Fruit fly (Drosophila melanogaster) whole organism, embryonic: ENCODE results near the gene CG7530.
A peak's percentile ranks its signal among the peaks of the same experiment; 100 is the strongest.

Experiments used
- Aef1 ChIP-seq: fragments of 200-800 bp; sonication (Bioruptor generic); IDR thresholded peaks from 3 replicates; pipeline ENCODE4 v1.3.6; 2022; ENCODE audit warnings: missing biosample characterization, missing genetic modification characterization
- Awh ChIP-seq: fragments of 200-800 bp; sonication (Bioruptor generic); IDR thresholded peaks from 2 replicates; pipeline ENCODE4, ENCODE4 v1.3.6; 2022; ENCODE audit warnings: missing biosample characterization, missing genetic modification characterization
- B-H1 ChIP-seq: fragments of 200-800 bp; sonication (Bioruptor generic); IDR thresholded peaks from 3 replicates; pipeline ENCODE4 v1.3.6; 2022; ENCODE audit warnings: missing biosample characterization, missing genetic modification characterization
- BtbVII ChIP-seq: fragments of 200-800 bp; sonication (Bioruptor generic); optimal IDR thresholded peaks from 3 replicates; lab custom pipeline; 2017; ENCODE audit warnings: missing biosample characterization, mild to moderate bottlenecking, missing genetic modification characterization
- CG12071 ChIP-seq: fragments of 200-800 bp; sonication (Bioruptor generic); optimal IDR thresholded peaks from 3 replicates; lab custom pipeline; 2018; ENCODE audit warnings: missing biosample characterization, mild to moderate bottlenecking, missing genetic modification characterization
- CG13123 ChIP-seq: fragments of 200-800 bp; sonication (Bioruptor generic); optimal IDR thresholded peaks from 2 replicates; lab custom pipeline; 2016; ENCODE audit warnings: missing biosample characterization, missing genetic modification characterization
- CG14014 ChIP-seq: fragments of 200-800 bp; sonication (Bioruptor generic); IDR thresholded peaks from 2 replicates; pipeline ENCODE4 v1.3.6; 2022; ENCODE audit warnings: missing biosample characterization, missing genetic modification characterization
- CG1529 ChIP-seq: fragments of 200-800 bp; sonication (Bioruptor generic); optimal IDR thresholded peaks from 3 replicates; lab custom pipeline; 2018; ENCODE audit warnings: missing biosample characterization, missing genetic modification characterization
- CG16815 ChIP-seq: fragments of 200-800 bp; sonication (Bioruptor generic); optimal IDR thresholded peaks from 3 replicates; lab custom pipeline; 2017; ENCODE audit warnings: missing biosample characterization, mild to moderate bottlenecking, missing genetic modification characterization
- CG17186 ChIP-seq: fragments of 200-800 bp; sonication (Bioruptor generic); optimal IDR thresholded peaks from 3 replicates; lab custom pipeline; 2017; ENCODE audit warnings: missing biosample characterization, missing genetic modification reagents, missing genetic modification characterization
- CG2712 ChIP-seq: fragments of 200-800 bp; optimal IDR thresholded peaks from 3 replicates; lab custom pipeline; 2019; ENCODE audit warnings: missing biosample characterization, mild to moderate bottlenecking, missing genetic modification characterization, moderate library complexity
- CG31365 ChIP-seq: fragments of 200-800 bp; sonication (Bioruptor generic); optimal IDR thresholded peaks from 2 replicates; lab custom pipeline; 2018; ENCODE audit warnings: missing biosample characterization, mild to moderate bottlenecking, missing genetic modification characterization
- CG3838 ChIP-seq: fragments of 200-800 bp; sonication (Bioruptor generic); optimal IDR thresholded peaks from 3 replicates; lab custom pipeline; 2016; ENCODE audit warnings: missing biosample characterization, missing genetic modification characterization
- CG43689 ChIP-seq: fragments of 200-800 bp; sonication (Bioruptor generic); IDR thresholded peaks from 2 replicates; pipeline ENCODE4 v1.3.6; 2022; ENCODE audit warnings: missing biosample characterization, missing genetic modification characterization
- CG4707 ChIP-seq: fragments of 200-800 bp; sonication (Bioruptor generic); optimal IDR thresholded peaks from 2 replicates; lab custom pipeline; 2018; ENCODE audit warnings: missing biosample characterization, mild to moderate bottlenecking, missing genetic modification characterization, moderate library complexity
- CG4820 ChIP-seq: fragments of 200-800 bp; sonication (Bioruptor generic); optimal IDR thresholded peaks from 3 replicates; lab custom pipeline; 2016; ENCODE audit warnings: missing biosample characterization, missing genetic modification characterization
- CG5180 ChIP-seq: fragments of 200-800 bp; sonication (Bioruptor generic); optimal IDR thresholded peaks from 3 replicates; lab custom pipeline; 2017; ENCODE audit warnings: missing biosample characterization, missing genetic modification characterization, mild to moderate bottlenecking, moderate library complexity, missing genetic modification reagents
- CG8478 ChIP-seq: fragments of >200 bp; optimal IDR thresholded peaks from 2 replicates; lab custom pipeline; 2018
- Camta ChIP-seq: fragments of 200-800 bp; sonication (Bioruptor generic); optimal IDR thresholded peaks from 2 replicates; lab custom pipeline; 2016; ENCODE audit warnings: missing biosample characterization, missing genetic modification characterization
- Dek ChIP-seq: fragments of 200-800 bp; sonication (Bioruptor generic); optimal IDR thresholded peaks from 3 replicates; lab custom pipeline; 2019; ENCODE audit warnings: missing biosample characterization, mild to moderate bottlenecking, missing genetic modification characterization, moderate library complexity
- Ets97D ChIP-seq: fragments of 200-800 bp; sonication (Bioruptor generic); optimal IDR thresholded peaks from 3 replicates; lab custom pipeline; 2016; ENCODE audit warnings: missing biosample characterization, missing genetic modification characterization
- HmgD ChIP-seq: fragments of 200-800 bp; sonication (Bioruptor generic); optimal IDR thresholded peaks from 3 replicates; lab custom pipeline; 2016; ENCODE audit warnings: missing biosample characterization, missing genetic modification characterization
- Lhr ChIP-seq: fragments of 200-800 bp; sonication (Bioruptor generic); optimal IDR thresholded peaks from 3 replicates; lab custom pipeline; 2017; ENCODE audit warnings: mild to moderate bottlenecking, missing biosample characterization, missing genetic modification reagents, missing genetic modification characterization
- Lpt ChIP-seq: fragments of >200 bp; optimal IDR thresholded peaks from 2 replicates; lab custom pipeline; 2018; ENCODE audit warnings: missing biosample characterization, missing genetic modification characterization
- MBD-R2 ChIP-seq: fragments of 200-800 bp; sonication (Bioruptor generic); IDR thresholded peaks from 2 replicates; pipeline ENCODE4 v1.3.6; 2022; ENCODE audit warnings: missing biosample characterization, missing genetic modification characterization
- NFAT ChIP-seq: fragments of 200-800 bp; sonication (Bioruptor generic); IDR thresholded peaks from 2 replicates; pipeline ENCODE4 v1.3.6; 2022; ENCODE audit warnings: missing biosample characterization, missing genetic modification characterization
- Sox102F ChIP-seq: fragments of 200-800 bp; sonication (Bioruptor generic); optimal IDR thresholded peaks from 2 replicates; lab custom pipeline; 2018; ENCODE audit warnings: missing biosample characterization, mild to moderate bottlenecking, missing genetic modification characterization, moderate library complexity
- Ssrp ChIP-seq: fragments of 200-800 bp; sonication (Bioruptor generic); optimal IDR thresholded peaks from 2 replicates; lab custom pipeline; 2018; ENCODE audit warnings: missing biosample characterization, mild to moderate bottlenecking, missing genetic modification characterization, moderate library complexity
- Trl ChIP-seq, 3 experiments: fragments of >200 bp in 2 of 3; fragments of 200-800 bp in 1 of 3; sonication (Bioruptor generic) in 1 of 3; optimal IDR thresholded peaks; 2 replicates in 1 of 3; 3 replicates in 2 of 3; lab custom pipeline; 2016 to 2017; ENCODE audit warnings: missing biosample characterization in 1 of 3, missing genetic modification characterization in 1 of 3
- ap ChIP-seq: fragments of 200-800 bp; sonication (Bioruptor generic); IDR thresholded peaks from 2 replicates; pipeline ENCODE4 v1.3.6; 2022; ENCODE audit warnings: missing biosample characterization, missing genetic modification characterization
- cas ChIP-seq: fragments of 200-800 bp; sonication (Bioruptor generic); IDR thresholded peaks from 2 replicates; pipeline ENCODE4 v1.3.6; 2022; ENCODE audit warnings: missing biosample characterization, missing genetic modification characterization
- cato ChIP-seq: fragments of 200-800 bp; sonication (Bioruptor generic); optimal IDR thresholded peaks from 2 replicates; lab custom pipeline; 2016; ENCODE audit warnings: missing biosample characterization, missing genetic modification characterization, borderline replicate concordance
- ci ChIP-seq: fragments of 200-800 bp; sonication (Bioruptor generic); IDR thresholded peaks from 3 replicates; pipeline ENCODE4 v1.3.6; 2022; ENCODE audit warnings: missing biosample characterization, missing genetic modification characterization
- ewg ChIP-seq: fragments of 200-800 bp; sonication (Bioruptor generic); optimal IDR thresholded peaks from 3 replicates; lab custom pipeline; 2017; ENCODE audit warnings: mild to moderate bottlenecking, missing biosample characterization, missing genetic modification reagents, missing genetic modification characterization
- gcm2 ChIP-seq: fragments of 200-800 bp; sonication (Bioruptor generic); optimal IDR thresholded peaks from 2 replicates; lab custom pipeline; 2016; ENCODE audit warnings: missing biosample characterization, missing genetic modification characterization
- gt ChIP-seq: fragments of 200-800 bp; sonication (Bioruptor generic); IDR thresholded peaks from 2 replicates; pipeline ENCODE4 v1.3.6; 2022; ENCODE audit warnings: missing biosample characterization, missing genetic modification characterization
- onecut ChIP-seq: fragments of 200-800 bp; sonication (Bioruptor generic); IDR thresholded peaks from 2 replicates; pipeline ENCODE4 v1.3.6; 2022; ENCODE audit warnings: missing biosample characterization, missing genetic modification characterization
- org-1 ChIP-seq: fragments of 200-800 bp; sonication (Bioruptor generic); optimal IDR thresholded peaks from 2 replicates; lab custom pipeline; 2017; ENCODE audit warnings: missing biosample characterization, missing genetic modification characterization
- pfk ChIP-seq: fragments of 200-800 bp; sonication (Bioruptor generic); optimal IDR thresholded peaks from 2 replicates; lab custom pipeline; 2018; ENCODE audit warnings: missing biosample characterization, mild to moderate bottlenecking, missing genetic modification characterization, moderate library complexity
- prd ChIP-seq, 3 experiments: fragments of >200 bp in 2 of 3; fragments of 200-800 bp in 1 of 3; sonication (Bioruptor generic) in 1 of 3; optimal IDR thresholded peaks in 2 of 3; IDR thresholded peaks in 1 of 3; 2 replicates in 2 of 3; 3 replicates in 1 of 3; pipeline versions ENCODE4 v1.3.6 to Lab custom; 2017 to 2022; ENCODE audit warnings: missing biosample characterization in 1 of 3, missing genetic modification characterization in 1 of 3
- pum ChIP-seq: fragments of 200-800 bp; sonication (Bioruptor generic); optimal IDR thresholded peaks from 2 replicates; lab custom pipeline; 2016; ENCODE audit warnings: missing biosample characterization, missing genetic modification characterization
- ro ChIP-seq: fragments of 200-800 bp; sonication (Bioruptor generic); IDR thresholded peaks from 2 replicates; pipeline ENCODE4 v1.3.6; 2022; ENCODE audit warnings: missing biosample characterization, missing genetic modification characterization
- run ChIP-seq: fragments of 200-800 bp; sonication (Bioruptor generic); optimal IDR thresholded peaks from 3 replicates; lab custom pipeline; 2018; ENCODE audit warnings: missing biosample characterization, mild to moderate bottlenecking, missing genetic modification characterization
- slou ChIP-seq: fragments of 200-800 bp; sonication (Bioruptor generic); optimal IDR thresholded peaks from 3 replicates; lab custom pipeline; 2016; ENCODE audit warnings: missing biosample characterization, missing genetic modification characterization
- sqz ChIP-seq: fragments of 200-800 bp; sonication (Bioruptor generic); optimal IDR thresholded peaks from 3 replicates; lab custom pipeline; 2018; ENCODE audit warnings: missing biosample characterization, mild to moderate bottlenecking, missing genetic modification characterization
- tgo ChIP-seq: fragments of 200-800 bp; sonication (Bioruptor generic); IDR thresholded peaks from 3 replicates; pipeline ENCODE4 v1.3.6; 2022; ENCODE audit warnings: missing biosample characterization, missing genetic modification characterization
- tin ChIP-seq: fragments of 200-800 bp; sonication (Bioruptor generic); optimal IDR thresholded peaks from 3 replicates; lab custom pipeline; 2016; ENCODE audit warnings: missing biosample characterization, missing genetic modification characterization
- usp ChIP-seq: fragments of >200 bp; optimal IDR thresholded peaks from 2 replicates; lab custom pipeline; 2017; ENCODE audit warnings: missing biosample characterization, missing genetic modification characterization
- wek ChIP-seq: fragments of 200-800 bp; sonication (Bioruptor generic); optimal IDR thresholded peaks from 3 replicates; lab custom pipeline; 2018; ENCODE audit warnings: missing biosample characterization, mild to moderate bottlenecking, missing genetic modification characterization, moderate library complexity
- zen ChIP-seq: fragments of 200-800 bp; sonication (Bioruptor generic); optimal IDR thresholded peaks from 3 replicates; lab custom pipeline; 2018; ENCODE audit warnings: missing biosample characterization, mild to moderate bottlenecking, missing genetic modification characterization, moderate library complexity

The CG7530 gene

dm6 chr3R:14740658-14741191 is 9.4 kb upstream of the CG7530 start (continued):
- TF ChIP-seq onecut (GFP tag; lab: Robert Waterston, UW) (peak; percentile 78), org-1 (GFP tag; lab: Kevin White, UChicago) (peak; percentile 29), Dek (tag; lab: Kevin White, UChicago) (peak; percentile 47), pfk (peak; percentile 68), CG16815 (GFP tag; lab: Kevin White, UChicago) (peak; percentile 54), slou (GFP tag; lab: Kevin White, UChicago) (no peak), tin (GFP tag; lab: Kevin White, UChicago) (peak; percentile 44), Lhr (GFP tag; lab: Kevin White, UChicago) (peak; percentile 60), CG31365 (tag; lab: Kevin White, UChicago) (peak; percentile 36), Aef1 (peak; percentile 57; the same call in 2 of the 3 replicates), cato (GFP tag; lab: Kevin White, UChicago) (peak; percentile 47), Ets97D (GFP tag; lab: Kevin White, UChicago) (peak; percentile 92), Ssrp (tag; lab: Kevin White, UChicago) (no peak), gcm2 (GFP tag; lab: Kevin White, UChicago) (peak; percentile 69), CG1529 (GFP tag; lab: Kevin White, UChicago) (peak; percentile 22), sqz (GFP tag; lab: Kevin White, UChicago) (peak; percentile 50), CG12071 (GFP tag; lab: Kevin White, UChicago) (peak; percentile 43), Sox102F (GFP tag; lab: Kevin White, UChicago) (peak; percentile 15), ap (GFP tag; lab: Robert Waterston, UW) (no peak), ewg (GFP tag; lab: Kevin White, UChicago) (peak; percentile 76), Awh (GFP tag; lab: Robert Waterston, UW) (no peak), CG3838 (GFP tag; lab: Kevin White, UChicago) (no peak), wek (peak; percentile 60), ro (no peak), CG4707 (no peak), B-H1 (GFP tag; lab: Robert Waterston, UW) (no peak), cas (GFP tag; lab: Robert Waterston, UW) (0 out of 2 replicates have a peak, but pooled peaks have one; percentile 21), CG5180 (peak; percentile 11), CG4820 (peak; percentile 31), Trl (optimal IDR thresholded peaks at IDR 0.05; lab: Kevin White, UChicago) (no peak), Trl (GFP tag; optimal IDR thresholded peaks at IDR 0.05; lab: Kevin White, UChicago) (peak; percentile 69), MBD-R2 (GFP tag; lab: Robert Waterston, UW) (peak; percentile 47; the same call in 1 of the 2 replicates), pum (peak; percentile 69), Lpt (no peak), ci (GFP tag; lab: Robert Waterston, UW) (peak; percentile 73), CG14014 (GFP tag; lab: Robert Waterston, UW) (peak; percentile 46), CG8478 (lab: Kevin White, UChicago) (peak; percentile 98), NFAT (GFP tag; lab: Robert Waterston, UW) (peak; percentile 83), run (tag; lab: Kevin White, UChicago) (peak; percentile 13), CG13123 (GFP tag; lab: Kevin White, UChicago) (no peak), CG43689 (GFP tag; lab: Robert Waterston, UW) (0 out of 2 replicates have a peak, but pooled peaks have one; percentile 26), CG17186 (GFP tag; lab: Kevin White, UChicago) (peak; percentile 49), zen (peak; percentile 88), tgo (GFP tag; lab: Robert Waterston, UW) (peak; percentile 38; the same call in 2 of the 3 replicates), prd (optimal IDR thresholded peaks at IDR 0.05; lab: Kevin White, UChicago) (no peak), prd (GFP tag; IDR thresholded peaks at IDR 0.05; lab: Robert Waterston, UW) (peak; percentile 71; the same call in 2 of the 3 replicates), HmgD (peak; percentile 89), BtbVII (GFP tag; lab: Kevin White, UChicago) (peak; percentile 9), usp (no peak), gt (GFP tag; lab: Robert Waterston, UW) (peak; percentile 18; the same call in 1 of the 2 replicates), CG2712 (tag; lab: Kevin White, UChicago) (peak; percentile 19), Camta (GFP tag; lab: Kevin White, UChicago) (peak; percentile 24)
